Worm (Caenorhabditis elegans): ENCODE data around the gene ragc-1.
A peak's percentile ranks its signal among the peaks of the same experiment; 100 is the strongest.

Gene ragc-1

DNA sequence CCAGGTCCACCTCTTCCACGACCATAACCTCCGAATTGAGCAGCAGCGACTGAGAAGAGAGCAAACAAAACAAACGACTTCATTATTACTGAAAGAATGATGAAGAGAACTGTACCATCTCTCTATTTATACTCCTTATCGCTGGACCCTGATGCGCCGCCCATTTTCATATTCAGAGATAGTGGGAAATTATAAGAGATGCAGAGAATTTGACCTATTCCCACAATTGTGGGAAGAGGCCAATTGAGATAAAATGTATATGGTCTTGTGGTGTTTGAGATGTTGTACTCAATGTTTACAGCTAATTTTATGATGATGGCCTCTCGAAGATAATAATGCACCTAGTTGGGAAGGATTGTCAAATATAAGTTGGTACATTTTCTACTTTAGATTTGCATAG, 36.2 kb upstream of the ragc-1 start, which contains the start of gene ttr-50:
Gene ttr-50, minus strand, starts transcription at position 101 of the 400 bp plus-strand sequence.
- TF ChIP-seq B0019.2 (GFP tag; conservative IDR thresholded peaks at IDR 0.05) (no peak), aptf-2 (GFP tag; conservative IDR thresholded peaks at IDR 0.05) (0 out of 2 replicates have a peak, but pooled peaks have one; percentile 19)

DNA sequence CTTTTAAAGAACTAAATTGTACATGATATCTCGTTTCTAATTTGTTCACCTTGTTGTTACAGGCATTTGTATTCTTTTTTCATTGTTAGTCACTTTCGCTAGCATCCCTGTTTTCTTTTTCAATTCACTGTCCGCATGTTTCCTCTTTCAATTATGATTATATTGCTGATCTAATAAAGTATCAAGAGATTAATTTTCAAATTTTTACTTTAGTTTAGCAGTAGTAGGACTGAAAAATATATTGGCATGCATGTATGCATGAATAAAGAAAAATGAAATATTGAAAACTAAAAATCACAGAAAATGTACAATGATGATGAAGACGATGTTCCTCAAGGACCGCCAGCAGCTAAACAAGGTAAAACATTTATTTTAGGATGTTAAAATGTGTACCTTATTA, 33.3 kb upstream of the ragc-1 start, which contains the start of gene rbm-17:
Gene rbm-17, plus strand, starts transcription at position 301 of the 400 bp plus-strand sequence.
- peak; percentile 36 for TF ChIP-seq ama-1 (optimal IDR thresholded peaks at IDR 0.05)
- TF ChIP-seq ama-1 (GFP tag; optimal IDR thresholded peaks at IDR 0.05), result no peak
- TF ChIP-seq unc-62 (GFP tag; optimal IDR thresholded peaks at IDR 0.05), result no peak
- 0 out of 2 replicates have a peak, but pooled peaks have one; percentile 11 for TF ChIP-seq hsf-1 (GFP tag; IDR thresholded peaks at IDR 0.05)
- TF ChIP-seq cebp-1 (GFP tag; IDR thresholded peaks at IDR 0.05), result no peak
- peak; percentile 17 for TF ChIP-seq cebp-1 (tag; optimal IDR thresholded peaks at IDR 0.05)

DNA sequence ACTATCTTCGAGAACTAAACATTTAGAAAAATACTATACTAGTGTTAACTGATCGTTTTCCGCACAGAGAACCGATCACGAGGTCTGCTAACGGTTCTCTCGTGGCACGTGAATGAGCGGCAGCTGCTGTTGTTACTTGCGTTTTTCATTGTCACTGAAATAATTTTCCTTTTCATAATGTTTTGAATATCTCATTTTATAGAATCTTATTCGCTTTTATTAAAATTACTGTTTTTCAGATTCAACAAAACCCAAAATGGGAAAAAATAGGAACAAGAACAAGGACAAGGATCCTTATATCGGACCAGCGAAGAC, 31.6 kb upstream of the ragc-1 start, which contains the start of gene F58B3.6:
Gene F58B3.6, plus strand, starts transcription at position 240 of the 315 bp plus-strand sequence.
- TF ChIP-seq mel-28 (tag; optimal IDR thresholded peaks at IDR 0.05; ENCODE audit: borderline replicate concordance) (no peak), zim-3 (tag; optimal IDR thresholded peaks at IDR 0.05) (no peak), hrde-1 (tag; optimal IDR thresholded peaks at IDR 0.05; ENCODE audit: borderline replicate concordance) (no peak), ceh-58 (GFP tag; IDR thresholded peaks at IDR 0.05) (no peak), F52B5.7 (tag; optimal IDR thresholded peaks at IDR 0.05) (no peak), ceh-100 (GFP tag; IDR thresholded peaks at IDR 0.05) (peak; percentile 58), mcd-1 (GFP tag; IDR thresholded peaks at IDR 0.05) (peak; percentile 43), rpc-1 (optimal IDR thresholded peaks at IDR 0.05) (no peak), rpc-1 (tag; optimal IDR thresholded peaks at IDR 0.05) (no peak), cebp-1 (GFP tag; IDR thresholded peaks at IDR 0.05) (no peak), cebp-1 (tag; optimal IDR thresholded peaks at IDR 0.05) (peak; percentile 46), pha-4 (tag; optimal IDR thresholded peaks at IDR 0.05) (no peak)

DNA sequence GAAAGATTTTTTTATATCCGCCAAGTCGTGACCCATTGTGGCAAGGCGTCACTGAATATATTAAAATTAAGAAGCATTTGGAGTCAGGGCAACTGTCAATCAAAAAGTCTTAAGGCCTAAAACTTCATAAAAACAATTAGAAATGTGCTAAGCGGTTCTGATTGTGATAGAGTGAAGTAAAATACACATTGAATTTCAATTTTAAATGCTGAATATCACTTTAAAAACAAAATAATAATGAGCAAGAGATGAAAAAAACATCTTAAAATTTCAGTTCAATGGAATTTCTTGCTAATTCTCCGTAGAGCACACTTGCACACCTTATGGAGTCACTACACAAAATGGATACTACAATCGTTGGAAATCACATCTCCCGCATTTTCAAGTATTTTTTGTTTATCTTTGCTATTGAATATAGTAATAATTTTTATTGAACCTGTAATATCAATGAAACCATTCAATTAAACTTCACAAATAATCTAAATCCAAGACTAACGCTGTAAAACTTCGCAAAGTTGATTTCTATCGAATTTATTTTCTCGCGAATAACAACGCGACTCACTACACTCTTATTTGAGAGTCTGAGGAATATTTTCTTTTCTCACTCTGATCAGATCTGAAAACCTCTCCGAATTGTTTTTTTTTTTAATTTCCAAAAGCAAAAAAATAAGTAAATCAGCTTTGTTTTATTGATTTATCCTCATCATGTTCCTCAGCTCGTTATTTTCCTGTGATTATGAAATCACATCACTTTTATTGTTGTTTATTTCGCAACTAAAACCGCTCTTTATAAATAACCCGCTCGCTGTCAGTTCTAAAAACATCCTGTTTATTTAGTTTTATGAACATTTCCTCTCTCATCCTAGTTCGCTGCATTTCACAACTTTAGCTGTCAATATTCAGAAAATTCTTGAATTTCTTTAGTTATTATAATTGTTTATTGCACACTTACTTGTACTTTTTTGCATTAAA, 31.0 kb upstream of the ragc-1 start, which contains the start of gene mars-1:
Gene mars-1, minus strand, starts transcription at position 51 of the 972 bp plus-strand sequence.
- 0 out of 2 replicates have a peak, but pooled peaks have one; percentile 17 for TF ChIP-seq F33H1.4 (GFP tag; IDR thresholded peaks at IDR 0.05)
- TF ChIP-seq F22D6.2 (tag; optimal IDR thresholded peaks at IDR 0.05), result no peak
- no peak for TF ChIP-seq lir-1 (GFP tag; conservative IDR thresholded peaks at IDR 0.05)
- peak; percentile 18 for TF ChIP-seq lin-40 (tag; optimal IDR thresholded peaks at IDR 0.05)
- TF ChIP-seq mxl-1 (tag; optimal IDR thresholded peaks at IDR 0.05), result no peak
- TF ChIP-seq mcd-1 (GFP tag; IDR thresholded peaks at IDR 0.05), result peak; percentile 88
- no peak for TF ChIP-seq bed-1 (GFP tag; IDR thresholded peaks at IDR 0.05)
- no peak for TF ChIP-seq let-526 (GFP tag; IDR thresholded peaks at IDR 0.05)
- TF ChIP-seq nhr-80 (tag; optimal IDR thresholded peaks at IDR 0.05), result peak; percentile 44
- TF ChIP-seq lin-35 (GFP tag; optimal IDR thresholded peaks at IDR 0.05), result peak in 1 of 3 experiments; percentile 23
- TF ChIP-seq him-1 (tag; optimal IDR thresholded peaks at IDR 0.05), result no peak
- TF ChIP-seq dox-1 (GFP tag; IDR thresholded peaks at IDR 0.05), result peak; percentile 36; the same call in 1 of the 2 replicates
- TF ChIP-seq rcor-1 (GFP tag; IDR thresholded peaks at IDR 0.05), result peak; percentile 22; the same call in 1 of the 2 replicates
- TF ChIP-seq B0035.1 (tag; optimal IDR thresholded peaks at IDR 0.05), result no peak
- no peak for TF ChIP-seq tbx-9 (tag; optimal IDR thresholded peaks at IDR 0.05; ENCODE audit: borderline replicate concordance)
- peak; percentile 57 for TF ChIP-seq K12H6.12 (tag; optimal IDR thresholded peaks at IDR 0.05)
- no peak for TF ChIP-seq zim-3 (tag; optimal IDR thresholded peaks at IDR 0.05)
- no peak for TF ChIP-seq fkh-3 (tag; optimal IDR thresholded peaks at IDR 0.05)
- peak; percentile 41 for TF ChIP-seq lin-54 (GFP tag; optimal IDR thresholded peaks at IDR 0.05)
- TF ChIP-seq ceh-100 (GFP tag; IDR thresholded peaks at IDR 0.05), result peak; percentile 95
- no peak for TF ChIP-seq somi-1 (GFP tag; optimal IDR thresholded peaks at IDR 0.05)
- TF ChIP-seq lsl-1 (GFP tag; optimal IDR thresholded peaks at IDR 0.05), result peak; percentile 43
- peak; percentile 31; the same call in 1 of the 2 replicates for TF ChIP-seq hmg-1.2 (GFP tag; IDR thresholded peaks at IDR 0.05)
- peak; percentile 1 for TF ChIP-seq madf-10 (tag; optimal IDR thresholded peaks at IDR 0.05)
- peak in 1 of 2 experiments; percentile 28 for TF ChIP-seq let-607 (tag; optimal IDR thresholded peaks at IDR 0.05)
- no peak for TF ChIP-seq attf-6 (GFP tag; IDR thresholded peaks at IDR 0.05)
- no peak for TF ChIP-seq tlf-1 (GFP tag; optimal IDR thresholded peaks at IDR 0.05)
